Worm (Caenorhabditis elegans) whole organism, L3 larva: ENCODE measurements around the gene nfm-1.

ENCODE experiments used
- ama-1 ChIP-seq: fragments of 150-350 bp; optimal IDR thresholded peaks from 2 replicates; lab custom pipeline; 2018
- fkh-10 ChIP-seq: sonication (generic microtip); optimal IDR thresholded peaks from 2 replicates; lab custom pipeline; 2017; ENCODE audit warnings: missing biosample characterization, missing genetic modification reagents, missing genetic modification characterization
- nhr-12 ChIP-seq: fragments of 150-350 bp; optimal IDR thresholded peaks from 2 replicates; lab custom pipeline; 2014; ENCODE audit warnings: missing biosample characterization, missing genetic modification characterization
- nhr-28 ChIP-seq: fragments of 150-350 bp; optimal IDR thresholded peaks from 2 replicates; lab custom pipeline; 2014; ENCODE audit warnings: missing biosample characterization, missing genetic modification characterization
- skn-1 ChIP-seq: fragments of 150-350 bp; optimal IDR thresholded peaks from 2 replicates; lab custom pipeline; 2014; ENCODE audit warnings: missing biosample characterization, missing genetic modification characterization
- snpc-4 ChIP-seq: fragments of 150-350 bp; optimal IDR thresholded peaks from 2 replicates; lab custom pipeline; 2014; ENCODE audit warnings: missing biosample characterization, missing genetic modification characterization
- unc-62 ChIP-seq: fragments of 150-350 bp; sonication (generic microtip); optimal IDR thresholded peaks from 4 replicates; lab custom pipeline; 2014; ENCODE audit warnings: missing biosample characterization, missing genetic modification reagents, missing genetic modification characterization

DNA sequence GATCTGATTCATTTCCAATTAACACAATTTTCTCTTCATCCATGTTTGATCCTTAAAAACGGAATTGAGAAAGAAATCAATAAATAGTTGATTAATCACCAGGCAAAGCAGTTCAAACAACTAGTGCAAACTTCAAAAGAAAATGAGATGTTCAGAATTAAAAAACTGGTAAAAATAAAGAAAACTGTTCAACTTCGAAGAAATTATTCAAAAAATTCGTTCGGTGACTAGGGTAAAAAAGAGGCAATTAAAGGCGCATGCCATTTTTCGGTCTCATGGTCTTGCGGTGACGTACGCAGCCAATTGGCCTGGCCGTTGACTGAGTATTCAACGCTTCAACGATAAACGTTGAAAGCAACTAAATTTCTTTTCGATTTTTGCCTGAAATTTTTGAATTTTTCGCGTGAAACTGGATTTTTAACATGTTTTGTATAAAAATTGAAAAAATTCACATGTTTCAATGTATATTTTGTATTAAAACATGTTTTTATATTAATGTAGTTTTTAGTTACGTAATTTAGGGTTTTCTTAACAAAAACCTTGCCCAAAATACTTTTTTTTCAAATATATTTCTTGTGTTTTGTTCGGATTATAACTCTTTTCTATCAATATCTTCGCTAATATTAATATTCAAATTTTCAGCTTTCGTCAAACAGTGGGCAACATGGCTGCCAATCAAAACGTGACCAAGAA is 47.1 kb downstream of the nfm-1 start, which contains the start of the genes sna-3 and rps-3:
- no peak for TF ChIP-seq nhr-12 (tag; lab: Kevin White, UChicago)
- TF ChIP-seq fkh-10 (GFP tag; lab: Kevin White, UChicago), result no peak
- no peak for TF ChIP-seq unc-62
- TF ChIP-seq nhr-28 (tag; lab: Kevin White, UChicago), result no peak
- no peak for TF ChIP-seq snpc-4 (tag; lab: Kevin White, UChicago)
- TF ChIP-seq ama-1, result peak; percentile 40
- TF ChIP-seq skn-1, result no peak
